Fruit fly (Drosophila melanogaster): ENCODE results near the gene Syx17.

dm6 chr3L:4360376-4360703, 42.9 kb upstream of the Syx17 start:
- TF ChIP-seq psq (optimal IDR thresholded peaks at IDR 0.05) (no peak), insv (optimal IDR thresholded peaks at IDR 0.05) (no peak), ttk (optimal IDR thresholded peaks at IDR 0.05) (no peak), h (optimal IDR thresholded peaks at IDR 0.05) (no peak), Sin3A (optimal IDR thresholded peaks at IDR 0.05) (no peak)
